Worm (Caenorhabditis elegans): ENCODE results near the gene arrd-1.

DNA sequence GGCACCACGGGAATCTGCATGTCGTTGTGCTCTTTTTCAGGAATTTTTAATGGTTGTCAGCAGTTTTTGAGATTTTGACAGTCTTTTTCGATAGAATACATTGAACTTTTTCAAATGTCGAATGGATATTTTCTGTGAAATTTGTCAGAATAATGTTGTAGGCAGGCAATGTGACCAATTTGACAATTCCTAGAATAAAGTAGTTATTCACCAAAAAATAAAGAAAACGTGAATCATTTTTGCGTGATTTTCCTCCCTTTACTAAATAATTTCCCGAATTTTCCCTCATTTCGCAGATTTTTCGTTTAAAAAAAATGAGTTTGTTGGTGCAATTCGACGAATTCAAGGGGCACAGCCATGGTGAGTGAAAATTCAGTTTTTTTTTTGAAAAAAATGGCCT is 18.5 kb upstream of the arrd-1 start, which contains the start of gene W04H10.1:
- no peak for TF ChIP-seq him-1 (tag; optimal IDR thresholded peaks at IDR 0.05)
- TF ChIP-seq W03F9.2 (tag; optimal IDR thresholded peaks at IDR 0.05) = no peak
